Worm (Caenorhabditis elegans) whole organism, midembryonic: ENCODE measurements around the gene F45F2.11.
A peak's percentile ranks its signal among the peaks of the same experiment; 100 is the strongest.

Experiments
- T22C8.4 ChIP-seq: fragments of 200-800 bp; sonication (Bioruptor generic); IDR thresholded peaks from 2 replicates; pipeline ENCODE4 v1.3.6; 2022; ENCODE audit warnings: missing genetic modification characterization, missing compliant biosample characterization
- cog-1 ChIP-seq: sonication (generic microtip); optimal IDR thresholded peaks from 2 replicates; lab custom pipeline; 2016; ENCODE audit warnings: missing genetic modification characterization, missing compliant biosample characterization
- flt-1 ChIP-seq: fragments of 200-800 bp; sonication (Bioruptor generic); IDR thresholded peaks from 2 replicates; pipeline ENCODE4 v1.3.6; 2022; ENCODE audit warnings: missing genetic modification characterization, missing compliant biosample characterization
- klf-2 ChIP-seq: fragments of 200-800 bp; sonication (Bioruptor generic); conservative IDR thresholded peaks from 2 replicates; pipeline ENCODE4 v1.3.6; 2022; ENCODE audit warnings: missing genetic modification reagents, missing genetic modification characterization, missing compliant biosample characterization
- med-1 ChIP-seq: sonication (generic microtip); optimal IDR thresholded peaks from 2 replicates; lab custom pipeline; 2017; ENCODE audit warnings: missing genetic modification characterization, mild to moderate bottlenecking, missing compliant biosample characterization, antibody characterized with exemption, missing genetic modification reagents; ENCODE audit not compliant: insufficient read depth
- ref-1 ChIP-seq: fragments of 200-800 bp; sonication (Bioruptor generic); conservative IDR thresholded peaks from 2 replicates; pipeline ENCODE4 v1.3.6; 2022; ENCODE audit warnings: missing genetic modification reagents, missing genetic modification characterization, missing compliant biosample characterization
- tab-1 ChIP-seq: fragments of 200-800 bp; sonication (Bioruptor generic); IDR thresholded peaks from 2 replicates; pipeline ENCODE4 v1.3.6; 2022; ENCODE audit warnings: missing genetic modification characterization, missing compliant biosample characterization
- ztf-23 ChIP-seq: fragments of 200-800 bp; sonication (Bioruptor generic); IDR thresholded peaks from 2 replicates; pipeline ENCODE4 v1.3.6; 2022; ENCODE audit warnings: missing genetic modification reagents, missing genetic modification characterization, missing compliant biosample characterization
- ztf-29 ChIP-seq: fragments of 200-800 bp; sonication (Bioruptor generic); IDR thresholded peaks from 2 replicates; pipeline ENCODE4 v1.3.6; 2022; ENCODE audit warnings: missing genetic modification reagents, missing genetic modification characterization, missing compliant biosample characterization

F45F2.11 gene

DNA sequence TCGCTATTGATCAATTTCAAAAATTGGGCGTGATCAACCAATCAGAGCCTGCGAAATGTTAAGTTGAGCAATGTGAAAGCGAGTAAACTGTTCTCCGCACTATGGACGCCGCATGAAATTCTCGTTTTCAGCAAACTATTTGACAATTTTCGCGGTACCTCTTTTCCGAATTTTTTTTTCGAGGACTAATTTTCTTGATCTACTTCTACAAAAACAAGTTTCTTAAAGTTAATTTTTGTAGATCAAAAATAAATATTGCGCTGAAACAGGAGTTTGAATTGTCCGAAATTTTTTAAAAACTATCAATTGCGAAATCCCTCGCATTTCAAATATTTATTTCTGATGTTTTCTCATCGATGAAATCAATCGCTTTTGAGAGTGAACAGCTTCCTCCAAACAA, 3.0 kb downstream of the F45F2.11 start:
- TF ChIP-seq flt-1 (GFP tag; lab: Robert Waterston, UW) (no peak), ztf-29 (GFP tag; lab: Robert Waterston, UW) (no peak), T22C8.4 (GFP tag; lab: Robert Waterston, UW) (no peak), klf-2 (GFP tag; lab: Robert Waterston, UW) (no peak), ztf-23 (no peak), cog-1 (no peak), med-1 (GFP tag; lab: Kevin White, UChicago) (no peak), tab-1 (GFP tag; lab: Robert Waterston, UW) (no peak), ref-1 (GFP tag; lab: Robert Waterston, UW) (no peak)

DNA sequence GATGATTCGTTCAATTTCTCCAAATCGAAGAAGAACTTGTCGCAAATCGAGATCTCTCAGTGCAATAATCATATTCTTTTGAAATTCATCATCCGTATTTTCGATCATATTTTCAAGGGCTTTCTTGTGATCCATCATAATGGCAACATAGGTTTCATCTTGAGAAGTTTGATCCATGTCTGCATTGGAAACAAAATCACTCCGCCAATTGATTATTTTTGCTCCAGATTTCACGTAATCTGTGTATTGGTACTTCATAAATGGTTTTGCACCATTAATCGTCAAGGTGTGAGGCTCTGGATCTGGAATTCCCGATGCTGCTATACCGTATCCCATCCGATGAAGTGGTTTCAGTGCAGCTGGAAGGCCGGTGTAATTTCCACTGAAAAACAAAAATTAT, 4.3 kb downstream of the F45F2.11 start:
- TF ChIP-seq tab-1 (GFP tag; lab: Robert Waterston, UW) (no peak), T22C8.4 (GFP tag; lab: Robert Waterston, UW) (no peak), cog-1 (no peak), ztf-29 (GFP tag; lab: Robert Waterston, UW) (no peak)

DNA sequence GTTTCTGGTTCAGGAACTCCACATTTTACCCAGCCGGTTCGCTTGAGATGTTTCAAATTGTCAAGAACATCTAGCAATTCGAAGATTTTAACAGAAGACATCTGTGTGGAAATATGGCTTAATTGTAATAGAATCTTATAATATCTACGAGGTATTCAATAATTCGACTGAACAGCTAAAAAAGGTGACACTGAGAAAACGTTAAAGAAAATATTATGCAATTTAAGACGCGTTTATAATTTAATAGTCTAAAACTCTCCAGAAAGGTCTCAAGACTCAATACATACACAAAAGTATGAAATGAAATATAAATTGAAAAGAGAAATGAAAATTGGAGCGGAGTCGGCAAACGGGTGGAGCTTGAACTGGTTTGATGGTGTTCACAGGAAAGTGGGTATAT, 7.3 kb downstream of the F45F2.11 start, which contains the start of gene F45F2.9:
TSS of gene F45F2.9 (minus strand) at position 101 of the 400 bp plus-strand sequence.
- no peak for TF ChIP-seq ztf-29 (GFP tag; lab: Robert Waterston, UW)
- no peak for TF ChIP-seq T22C8.4 (GFP tag; lab: Robert Waterston, UW)
- TF ChIP-seq tab-1 (GFP tag; lab: Robert Waterston, UW): no peak
- no peak for TF ChIP-seq ref-1 (GFP tag; lab: Robert Waterston, UW)
- no peak for TF ChIP-seq flt-1 (GFP tag; lab: Robert Waterston, UW)
- TF ChIP-seq med-1 (GFP tag; lab: Kevin White, UChicago): no peak
- no peak for TF ChIP-seq cog-1
- TF ChIP-seq klf-2 (GFP tag; lab: Robert Waterston, UW): no peak
- no peak for TF ChIP-seq ztf-23

DNA sequence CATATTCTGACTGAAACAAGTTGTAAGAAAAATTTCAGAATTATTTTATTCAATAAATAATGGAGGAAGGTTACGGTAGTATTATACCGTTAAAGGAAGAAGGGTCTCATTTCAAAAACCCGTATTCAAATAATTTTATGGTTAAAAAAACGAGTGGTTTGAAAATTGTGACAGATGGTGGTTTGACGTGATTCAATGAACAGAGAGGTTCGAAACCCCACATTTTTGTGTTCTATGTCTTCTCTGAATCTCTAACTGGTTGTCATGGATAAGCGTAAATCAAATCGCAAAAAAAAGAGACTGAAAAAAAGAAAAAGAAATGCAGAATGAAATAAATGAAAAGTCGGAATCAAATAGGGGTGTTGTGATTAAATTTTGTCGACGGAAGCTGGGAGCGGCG, 13.4 kb downstream of the F45F2.11 start, which contains the start of gene ZK994.6:
TSS of gene ZK994.6 (minus strand) at position 101 of the 400 bp plus-strand sequence.
- TF ChIP-seq cog-1 (no peak), med-1 (GFP tag; lab: Kevin White, UChicago) (no peak), flt-1 (GFP tag; lab: Robert Waterston, UW) (no peak), ztf-29 (GFP tag; lab: Robert Waterston, UW) (no peak), T22C8.4 (GFP tag; lab: Robert Waterston, UW) (no peak), tab-1 (GFP tag; lab: Robert Waterston, UW) (no peak), klf-2 (GFP tag; lab: Robert Waterston, UW) (no peak), ref-1 (GFP tag; lab: Robert Waterston, UW) (no peak), ztf-23 (no peak)

DNA sequence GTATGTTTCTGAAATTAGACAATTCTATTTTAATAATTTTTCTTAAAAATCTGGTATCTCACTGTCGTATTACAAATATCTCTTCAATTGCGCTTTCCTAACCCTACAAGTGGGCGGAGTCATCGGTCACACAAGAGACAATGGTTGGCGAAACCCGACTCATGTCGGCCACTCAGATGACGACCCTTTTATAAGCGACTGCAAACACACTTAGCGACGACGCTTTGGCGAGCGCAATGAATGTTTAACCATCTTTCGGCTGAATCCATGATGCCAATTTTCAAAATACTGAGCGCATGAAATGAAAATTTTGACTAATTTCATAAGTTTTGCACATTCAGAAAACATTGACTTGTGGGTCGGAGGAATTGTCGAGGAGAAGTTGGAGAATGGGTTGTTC, 20.3 kb downstream of the F45F2.11 start:
- TF ChIP-seq ztf-23 (peak; percentile 99), flt-1 (GFP tag; lab: Robert Waterston, UW) (peak; percentile 99), med-1 (GFP tag; lab: Kevin White, UChicago) (peak; percentile 93), ztf-29 (GFP tag; lab: Robert Waterston, UW) (peak; percentile 99), cog-1 (peak; percentile 97), klf-2 (GFP tag; lab: Robert Waterston, UW) (peak; percentile 100), T22C8.4 (GFP tag; lab: Robert Waterston, UW) (peak; percentile 98), ref-1 (GFP tag; lab: Robert Waterston, UW) (peak; percentile 98), tab-1 (GFP tag; lab: Robert Waterston, UW) (peak; percentile 100)

DNA sequence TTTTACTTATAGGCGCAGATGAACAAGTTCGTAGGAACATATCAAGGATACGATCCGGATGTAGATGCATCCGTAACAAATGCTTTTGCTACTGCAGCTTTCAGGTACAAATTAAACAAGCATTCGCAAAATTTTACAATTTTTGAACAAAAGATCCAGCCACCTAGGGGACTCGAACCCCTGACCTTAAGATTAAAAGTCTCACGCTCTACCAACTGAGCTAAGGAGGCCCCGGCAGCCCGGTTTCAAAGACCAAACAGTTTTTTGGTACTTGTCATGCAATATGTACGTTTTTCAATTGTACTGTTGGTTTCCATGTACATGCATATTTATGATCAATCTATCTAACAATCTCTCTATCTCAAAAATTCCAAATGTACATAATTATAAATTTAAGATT, 21.3 kb downstream of the F45F2.11 start:
- TF ChIP-seq flt-1 (GFP tag; lab: Robert Waterston, UW) (no peak), med-1 (GFP tag; lab: Kevin White, UChicago) (no peak), ztf-23 (no peak), klf-2 (GFP tag; lab: Robert Waterston, UW) (no peak), tab-1 (GFP tag; lab: Robert Waterston, UW) (no peak), cog-1 (no peak), ref-1 (GFP tag; lab: Robert Waterston, UW) (no peak), ztf-29 (GFP tag; lab: Robert Waterston, UW) (no peak), T22C8.4 (GFP tag; lab: Robert Waterston, UW) (no peak)

DNA sequence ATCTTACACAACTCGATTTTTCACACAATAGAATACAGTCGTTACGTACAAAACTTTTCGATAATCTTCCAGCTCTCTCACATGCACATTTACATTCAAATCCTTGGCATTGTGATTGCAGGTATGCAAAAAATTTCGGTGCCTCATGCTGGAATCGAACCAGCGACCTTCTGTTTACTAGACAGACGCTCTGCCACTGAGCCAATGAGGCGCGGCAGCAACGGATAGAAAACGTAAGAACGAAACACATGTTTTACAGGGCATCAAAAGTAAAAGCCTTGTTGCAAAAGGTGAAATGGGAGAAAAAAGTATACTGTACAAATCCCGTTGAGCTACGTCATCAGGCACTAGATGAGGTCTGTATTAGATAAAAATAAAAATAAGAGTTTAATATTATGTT, 24.7 kb downstream of the F45F2.11 start:
- TF ChIP-seq T22C8.4 (GFP tag; lab: Robert Waterston, UW) (no peak), tab-1 (GFP tag; lab: Robert Waterston, UW) (0 out of 2 replicates have a peak, but pooled peaks have one; percentile 8)

DNA sequence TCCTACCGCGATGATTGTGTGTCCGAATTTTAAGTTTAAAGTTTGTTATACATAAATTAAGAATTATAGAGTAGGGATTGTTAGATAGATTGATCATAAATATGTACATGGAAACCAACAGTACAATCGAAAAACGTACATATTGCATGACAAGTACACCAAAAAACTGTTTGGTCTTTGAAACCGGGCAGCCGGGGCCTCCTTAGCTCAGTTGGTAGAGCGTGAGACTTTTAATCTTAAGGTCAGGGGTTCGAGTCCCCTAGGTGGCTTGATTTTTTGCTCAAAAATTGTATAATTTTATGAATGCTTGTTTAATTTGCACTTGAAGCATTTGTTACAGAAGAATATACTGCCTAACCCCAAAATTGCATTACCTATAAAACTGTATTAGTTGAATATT, 25.6 kb downstream of the F45F2.11 start:
- TF ChIP-seq cog-1 (no peak), T22C8.4 (GFP tag; lab: Robert Waterston, UW) (no peak), tab-1 (GFP tag; lab: Robert Waterston, UW) (no peak), ztf-23 (no peak), med-1 (GFP tag; lab: Kevin White, UChicago) (no peak), ztf-29 (GFP tag; lab: Robert Waterston, UW) (no peak), klf-2 (GFP tag; lab: Robert Waterston, UW) (no peak), ref-1 (GFP tag; lab: Robert Waterston, UW) (no peak), flt-1 (GFP tag; lab: Robert Waterston, UW) (no peak)

DNA sequence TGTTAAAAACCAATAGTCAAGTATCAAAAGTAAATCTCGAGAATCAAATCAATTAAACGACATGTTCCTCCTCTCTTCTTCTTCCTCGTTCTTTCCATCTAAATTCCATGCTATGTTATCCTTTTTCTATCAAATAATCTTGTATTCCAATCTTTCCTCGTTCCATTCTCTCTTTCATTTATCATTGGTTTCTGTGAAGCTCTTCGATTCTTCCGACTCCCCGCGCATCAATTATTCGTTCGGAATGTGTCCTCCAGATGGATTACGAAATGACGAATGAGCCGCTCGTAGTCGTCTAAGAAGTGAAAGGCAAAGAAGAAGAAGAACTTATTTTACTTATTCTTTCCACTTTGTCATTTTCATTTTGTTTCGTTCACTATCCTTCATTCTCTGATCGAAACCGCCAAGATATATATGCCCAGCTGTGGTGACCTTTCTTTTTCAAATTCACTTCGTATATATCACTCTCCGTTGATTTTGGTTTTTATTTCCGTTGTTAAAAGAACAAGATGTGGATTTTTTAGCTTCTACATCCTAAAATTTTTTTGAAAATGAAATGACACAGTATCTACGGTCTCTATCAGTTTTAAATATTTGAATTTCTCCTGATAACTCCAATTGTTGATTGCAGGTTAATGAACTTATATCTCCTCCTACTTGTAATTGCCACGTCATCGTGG, 26.3 kb downstream of the F45F2.11 start, which contains the start of gene pxn-1:
TSS of gene pxn-1 (plus strand) at position 630 of the 680 bp plus-strand sequence.
- no peak for TF ChIP-seq cog-1
- TF ChIP-seq tab-1 (GFP tag; lab: Robert Waterston, UW): no peak
- TF ChIP-seq T22C8.4 (GFP tag; lab: Robert Waterston, UW): no peak
- no peak for TF ChIP-seq ref-1 (GFP tag; lab: Robert Waterston, UW)
- TF ChIP-seq ztf-23: no peak
- no peak for TF ChIP-seq ztf-29 (GFP tag; lab: Robert Waterston, UW)
- no peak for TF ChIP-seq klf-2 (GFP tag; lab: Robert Waterston, UW)
- no peak for TF ChIP-seq flt-1 (GFP tag; lab: Robert Waterston, UW)
- no peak for TF ChIP-seq med-1 (GFP tag; lab: Kevin White, UChicago)
